Fruit fly (Drosophila melanogaster): ENCODE data around the gene CG11756.

Gene CG11756

dm6 chrX:11369374-11369773 lies 21.5 kb downstream of the CG11756 start, which contains the start of gene dlg1 (continued):
- TF ChIP-seq Elba2 (GFP tag; optimal IDR thresholded peaks at IDR 0.05) (peak; percentile 63), CG33213 (GFP tag; optimal IDR thresholded peaks at IDR 0.05) (no peak), Dip3 (GFP tag; optimal IDR thresholded peaks at IDR 0.05) (no peak), CG6272 (GFP tag; IDR thresholded peaks at IDR 0.05) (no peak), CG15514 (GFP tag; optimal IDR thresholded peaks at IDR 0.05) (peak; percentile 97), danr (GFP tag; IDR thresholded peaks at IDR 0.05) (no peak), Aef1 (GFP tag; IDR thresholded peaks at IDR 0.05) (no peak), TFAM (GFP tag; optimal IDR thresholded peaks at IDR 0.05) (no peak), lab (GFP tag; optimal IDR thresholded peaks at IDR 0.05) (no peak), Doc3 (GFP tag; IDR thresholded peaks at IDR 0.05; ENCODE audit: partially characterized antibody) (peak; percentile 49; the same call in 2 of the 3 replicates), slbo (GFP tag; IDR thresholded peaks at IDR 0.05) (no peak), Atf3 (GFP tag; optimal IDR thresholded peaks at IDR 0.05) (no peak), Myb (GFP tag; optimal IDR thresholded peaks at IDR 0.05) (no peak), B-H1 (GFP tag; IDR thresholded peaks at IDR 0.05) (no peak), Sin3A (optimal IDR thresholded peaks at IDR 0.05) (peak; percentile 8), CG17802 (tag; optimal IDR thresholded peaks at IDR 0.05) (no peak), fd64A (GFP tag; optimal IDR thresholded peaks at IDR 0.05) (no peak), Ada2b (GFP tag; IDR thresholded peaks at IDR 0.05) (no peak), CG14860 (GFP tag; IDR thresholded peaks at IDR 0.05; ENCODE audit: partially characterized antibody) (peak; percentile 65; the same call in 1 of the 3 replicates), unc-4 (GFP tag; IDR thresholded peaks at IDR 0.05; ENCODE audit: partially characterized antibody) (peak; percentile 70), CG4404 (GFP tag; IDR thresholded peaks at IDR 0.05) (no peak), Mad (GFP tag; optimal IDR thresholded peaks at IDR 0.05) (no peak), trem (tag; optimal IDR thresholded peaks at IDR 0.05) (peak; percentile 37), dpn (GFP tag; optimal IDR thresholded peaks at IDR 0.05) (no peak), otp (GFP tag; IDR thresholded peaks at IDR 0.05) (no peak), Nf-YA (GFP tag; IDR thresholded peaks at IDR 0.05) (no peak), CG12744 (GFP tag; optimal IDR thresholded peaks at IDR 0.05) (no peak), CG10267 (tag; optimal IDR thresholded peaks at IDR 0.05) (peak; percentile 8), eyg (GFP tag; optimal IDR thresholded peaks at IDR 0.05) (no peak), CG9727 (GFP tag; optimal IDR thresholded peaks at IDR 0.05) (no peak), CG10959 (GFP tag; IDR thresholded peaks at IDR 0.05) (no peak), tup (GFP tag; optimal IDR thresholded peaks at IDR 0.05) (no peak), sima (GFP tag; optimal IDR thresholded peaks at IDR 0.05) (no peak), Ptx1 (GFP tag; IDR thresholded peaks at IDR 0.05) (no peak), Bgb (GFP tag; IDR thresholded peaks at IDR 0.05; ENCODE audit: partially characterized antibody) (peak; percentile 65), CG1832 (GFP tag; optimal IDR thresholded peaks at IDR 0.05) (no peak), chif (GFP tag; optimal IDR thresholded peaks at IDR 0.05) (no peak), crp (GFP tag; optimal IDR thresholded peaks at IDR 0.05) (no peak), vfl (GFP tag; optimal IDR thresholded peaks at IDR 0.05) (no peak), dati (GFP tag; IDR thresholded peaks at IDR 0.05) (no peak), twi (tag; optimal IDR thresholded peaks at IDR 0.05) (no peak), CG12104 (GFP tag; optimal IDR thresholded peaks at IDR 0.05) (no peak), fd3F (GFP tag; optimal IDR thresholded peaks at IDR 0.05) (no peak), sug (tag; optimal IDR thresholded peaks at IDR 0.05) (no peak), Fer1 (GFP tag; optimal IDR thresholded peaks at IDR 0.05) (no peak), CG10321 (GFP tag; IDR thresholded peaks at IDR 0.05) (no peak), chn (GFP tag; optimal IDR thresholded peaks at IDR 0.05) (no peak), insv (GFP tag; optimal IDR thresholded peaks at IDR 0.05) (peak; percentile 94 to 99), CG17385 (GFP tag; optimal IDR thresholded peaks at IDR 0.05) (no peak), dmrt99B (tag; optimal IDR thresholded peaks at IDR 0.05) (no peak), Kr (GFP tag; optimal IDR thresholded peaks at IDR 0.05) (no peak), toy (GFP tag; IDR thresholded peaks at IDR 0.05) (no peak)
